Worm (Caenorhabditis elegans) whole organism, midembryonic: ENCODE measurements around the gene pgl-1.

Experiments used
- T22C8.4 ChIP-seq: fragments of 200-800 bp; sonication (Bioruptor generic); IDR thresholded peaks from 2 replicates; pipeline ENCODE4 v1.3.6; 2022; ENCODE audit warnings: missing genetic modification characterization, missing compliant biosample characterization
- cog-1 ChIP-seq: sonication (generic microtip); optimal IDR thresholded peaks from 2 replicates; lab custom pipeline; 2016; ENCODE audit warnings: missing genetic modification characterization, missing compliant biosample characterization
- flt-1 ChIP-seq: fragments of 200-800 bp; sonication (Bioruptor generic); IDR thresholded peaks from 2 replicates; pipeline ENCODE4 v1.3.6; 2022; ENCODE audit warnings: missing genetic modification characterization, missing compliant biosample characterization
- ref-1 ChIP-seq: fragments of 200-800 bp; sonication (Bioruptor generic); conservative IDR thresholded peaks from 2 replicates; pipeline ENCODE4 v1.3.6; 2022; ENCODE audit warnings: missing genetic modification reagents, missing genetic modification characterization, missing compliant biosample characterization
- ztf-23 ChIP-seq: fragments of 200-800 bp; sonication (Bioruptor generic); IDR thresholded peaks from 2 replicates; pipeline ENCODE4 v1.3.6; 2022; ENCODE audit warnings: missing genetic modification reagents, missing genetic modification characterization, missing compliant biosample characterization
- ztf-29 ChIP-seq: fragments of 200-800 bp; sonication (Bioruptor generic); IDR thresholded peaks from 2 replicates; pipeline ENCODE4 v1.3.6; 2022; ENCODE audit warnings: missing genetic modification reagents, missing genetic modification characterization, missing compliant biosample characterization

DNA sequence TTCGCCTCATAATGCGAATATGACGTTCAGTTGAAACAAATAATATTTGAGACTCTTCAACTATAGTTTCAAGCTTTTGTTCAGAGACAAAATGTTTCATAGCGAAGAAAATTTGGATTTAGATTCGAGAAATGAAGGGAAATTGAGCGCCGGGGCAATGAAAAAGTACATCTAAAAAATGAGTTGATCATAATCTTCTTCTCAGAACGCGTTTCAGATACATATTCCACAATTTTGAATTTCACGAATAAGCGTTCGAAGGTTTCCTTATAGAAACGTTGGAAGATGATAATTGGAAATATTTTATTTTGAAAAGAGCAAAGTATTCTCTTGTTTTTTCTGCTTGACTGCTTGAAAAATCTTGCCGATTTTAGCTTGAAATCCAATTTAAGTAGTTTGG lies 6.8 kb downstream of the pgl-1 start, which contains the start of gene ZK381.8:
- TF ChIP-seq flt-1 (GFP tag; lab: Robert Waterston, UW): no peak
- no peak for TF ChIP-seq cog-1 (tag; lab: Kevin White, UChicago)
- no peak for TF ChIP-seq T22C8.4 (GFP tag; lab: Robert Waterston, UW)
- no peak for TF ChIP-seq ztf-23 (GFP tag; lab: Robert Waterston, UW)
- no peak for TF ChIP-seq ztf-29
- no peak for TF ChIP-seq ref-1 (GFP tag; lab: Robert Waterston, UW)
